Fruit fly (Drosophila melanogaster): ENCODE measurements around the gene CG11975.

The CG11975 gene

DNA sequence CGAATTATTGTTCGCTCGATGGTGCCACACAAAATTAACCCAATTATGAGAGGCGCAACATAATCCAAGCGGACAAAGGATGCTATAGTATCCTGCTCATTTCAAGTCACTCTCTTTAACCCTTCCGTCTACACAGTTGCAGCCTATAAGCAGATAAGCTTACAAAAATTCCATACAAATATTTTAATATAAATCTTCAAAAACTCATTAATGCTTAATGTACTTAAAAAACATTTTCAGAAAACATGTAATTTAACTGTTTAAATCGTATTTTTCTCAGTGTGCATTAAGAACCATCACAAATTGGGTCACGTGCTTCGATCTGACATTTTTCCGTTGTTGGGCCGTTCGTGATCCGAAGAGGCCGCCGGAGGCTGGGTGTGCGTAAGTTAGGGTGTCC is 24.2 kb upstream of the CG11975 start (continued):
- TF ChIP-seq Hr4 (GFP tag; optimal IDR thresholded peaks at IDR 0.05), result no peak
- TF ChIP-seq CG6854 (GFP tag; optimal IDR thresholded peaks at IDR 0.05), result no peak
- TF ChIP-seq esn (GFP tag; optimal IDR thresholded peaks at IDR 0.05), result peak; percentile 86
- TF ChIP-seq Blimp-1 (GFP tag; optimal IDR thresholded peaks at IDR 0.05), result no peak
- TF ChIP-seq fd85E (GFP tag; optimal IDR thresholded peaks at IDR 0.05), result peak; percentile 10
- no peak for TF ChIP-seq eg (GFP tag; IDR thresholded peaks at IDR 0.05)
- TF ChIP-seq Met (GFP tag; optimal IDR thresholded peaks at IDR 0.05), result peak; percentile 87
- TF ChIP-seq CG6276 (GFP tag; optimal IDR thresholded peaks at IDR 0.05), result no peak
- TF ChIP-seq net (GFP tag; optimal IDR thresholded peaks at IDR 0.05), result peak; percentile 13
- no peak for TF ChIP-seq salr (GFP tag; optimal IDR thresholded peaks at IDR 0.05)
- TF ChIP-seq CG16779 (tag; optimal IDR thresholded peaks at IDR 0.05), result no peak
- no peak for TF ChIP-seq CG6808 (GFP tag; optimal IDR thresholded peaks at IDR 0.05)
- no peak for TF ChIP-seq fkh (GFP tag; optimal IDR thresholded peaks at IDR 0.05)
- TF ChIP-seq Eip93F (GFP tag; optimal IDR thresholded peaks at IDR 0.05), result peak; percentile 60
- no peak for TF ChIP-seq Lpt (GFP tag; optimal IDR thresholded peaks at IDR 0.05)
- peak; percentile 69 for TF ChIP-seq Hr39 (GFP tag; optimal IDR thresholded peaks at IDR 0.05)
- TF ChIP-seq OdsH (GFP tag; optimal IDR thresholded peaks at IDR 0.05), result peak; percentile 61
- TF ChIP-seq fd59A (GFP tag; optimal IDR thresholded peaks at IDR 0.05), result peak; percentile 14
- TF ChIP-seq CG3032 (tag; optimal IDR thresholded peaks at IDR 0.05), result peak; percentile 38
- TF ChIP-seq Hr38 (GFP tag; optimal IDR thresholded peaks at IDR 0.05), result no peak
- no peak for TF ChIP-seq CG11294 (GFP tag; IDR thresholded peaks at IDR 0.05)
- TF ChIP-seq CG6163 (GFP tag; IDR thresholded peaks at IDR 0.05), result no peak; the same call in 2 of the 3 replicates
- no peak for TF ChIP-seq ss (GFP tag; optimal IDR thresholded peaks at IDR 0.05)
- TF ChIP-seq CG6792 (GFP tag; optimal IDR thresholded peaks at IDR 0.05), result peak; percentile 63
- peak; percentile 25 for TF ChIP-seq CG10631 (GFP tag; optimal IDR thresholded peaks at IDR 0.05)
- TF ChIP-seq achi (GFP tag; optimal IDR thresholded peaks at IDR 0.05), result peak; percentile 52
- peak; percentile 5 for TF ChIP-seq Sox15 (GFP tag; optimal IDR thresholded peaks at IDR 0.05)
- TF ChIP-seq topi (GFP tag; optimal IDR thresholded peaks at IDR 0.05), result peak; percentile 78
- peak; percentile 72 for TF ChIP-seq CG31627 (GFP tag; optimal IDR thresholded peaks at IDR 0.05)
- TF ChIP-seq acj6 (GFP tag; optimal IDR thresholded peaks at IDR 0.05), result peak; percentile 63
- peak; percentile 48 for TF ChIP-seq Ets96B (tag; optimal IDR thresholded peaks at IDR 0.05)
- peak; percentile 91 for TF ChIP-seq Eip78C (GFP tag)
- TF ChIP-seq CG32006 (GFP tag; optimal IDR thresholded peaks at IDR 0.05), result peak; percentile 27
- TF ChIP-seq CG11762 (GFP tag; optimal IDR thresholded peaks at IDR 0.05; ENCODE audit: insufficient read depth), result peak; percentile 34

DNA sequence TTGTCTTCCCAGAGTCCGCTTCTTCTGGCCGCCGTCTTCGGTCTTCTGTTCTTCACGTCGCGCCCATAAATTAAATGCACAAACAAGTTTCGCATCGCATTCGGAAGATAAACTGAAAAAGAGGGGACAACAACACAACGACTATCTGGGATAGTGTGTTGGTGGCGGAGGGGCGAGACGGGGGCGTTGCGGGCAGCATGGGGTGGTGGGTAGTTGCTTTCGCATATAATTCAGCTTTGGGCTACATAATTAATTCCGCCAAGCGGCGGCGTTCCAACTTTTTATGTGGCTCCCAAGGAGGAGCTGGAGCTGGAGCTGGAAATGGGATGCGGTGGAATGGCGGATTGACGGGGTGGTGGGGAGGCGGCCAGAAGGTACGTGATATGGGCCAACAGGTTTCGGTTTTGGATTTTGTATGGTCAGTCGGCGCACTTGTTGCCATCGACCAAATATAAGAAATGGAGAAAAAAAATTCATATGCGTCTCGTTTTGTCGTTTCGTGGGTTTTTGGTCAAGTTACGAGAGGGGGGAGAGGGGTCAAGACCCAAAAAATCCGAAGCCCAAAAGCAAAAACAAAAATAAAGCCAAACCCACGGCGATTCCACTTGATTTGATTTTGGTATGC is 23.6 kb upstream of the CG11975 start:
- TF ChIP-seq CG15336 (GFP tag; IDR thresholded peaks at IDR 0.05) (0 out of 2 replicates have a peak, but pooled peaks have one; percentile 6), net (GFP tag; optimal IDR thresholded peaks at IDR 0.05) (no peak), CG10669 (GFP tag; optimal IDR thresholded peaks at IDR 0.05) (no peak), dac (GFP tag; optimal IDR thresholded peaks at IDR 0.05) (no peak), spab (GFP tag; optimal IDR thresholded peaks at IDR 0.05) (no peak), lz (GFP tag; optimal IDR thresholded peaks at IDR 0.05) (no peak), CG6792 (GFP tag; optimal IDR thresholded peaks at IDR 0.05) (no peak), Eip75B (GFP tag; optimal IDR thresholded peaks at IDR 0.05) (peak; percentile 31), fkh (GFP tag; optimal IDR thresholded peaks at IDR 0.05) (no peak), CG1621 (tag; optimal IDR thresholded peaks at IDR 0.05) (no peak), CG16779 (tag; optimal IDR thresholded peaks at IDR 0.05) (no peak), ss (GFP tag; optimal IDR thresholded peaks at IDR 0.05) (peak in 1 of 2 experiments; percentile 48), dsx (GFP tag; optimal IDR thresholded peaks at IDR 0.05; ENCODE audit: poor library complexity, severe bottlenecking) (peak; percentile 4), Eip93F (GFP tag; optimal IDR thresholded peaks at IDR 0.05) (no peak), salr (GFP tag; optimal IDR thresholded peaks at IDR 0.05) (no peak), CG6276 (GFP tag; optimal IDR thresholded peaks at IDR 0.05) (no peak), esn (GFP tag; optimal IDR thresholded peaks at IDR 0.05) (no peak), CG6854 (GFP tag; optimal IDR thresholded peaks at IDR 0.05) (peak; percentile 66), Smox (GFP tag; optimal IDR thresholded peaks at IDR 0.05) (no peak), CG7368 (GFP tag; optimal IDR thresholded peaks at IDR 0.05) (no peak), Blimp-1 (GFP tag; optimal IDR thresholded peaks at IDR 0.05) (no peak), eg (GFP tag; IDR thresholded peaks at IDR 0.05) (0 out of 3 replicates have a peak, but pooled peaks have one; percentile 8)

Data from whole organism, prepupa.